Worm (Caenorhabditis elegans) whole organism, late embryonic: Measurements from ENCODE around the gene F40A3.2.

ENCODE experiments used
- C08G9.2 ChIP-seq: sonication (generic microtip); optimal IDR thresholded peaks from 2 replicates; lab custom pipeline; 2016; ENCODE audit warnings: mild to moderate bottlenecking, missing genetic modification characterization, moderate library complexity, missing compliant biosample characterization
- C38D4.7 ChIP-seq: fragments of 200-800 bp; sonication (Bioruptor generic); optimal IDR thresholded peaks from 2 replicates; lab custom pipeline; 2018; ENCODE audit warnings: mild to moderate bottlenecking, missing genetic modification characterization, moderate library complexity, missing compliant biosample characterization
- F13H6.1 ChIP-seq: sonication (generic microtip); optimal IDR thresholded peaks from 2 replicates; lab custom pipeline; 2016; ENCODE audit warnings: missing genetic modification characterization, missing compliant biosample characterization
- K02D7.2 ChIP-seq: sonication (generic microtip); optimal IDR thresholded peaks from 2 replicates; lab custom pipeline; 2017; ENCODE audit warnings: mild to moderate bottlenecking, missing genetic modification characterization, missing compliant biosample characterization
- T23F11.4 ChIP-seq: fragments of 200-800 bp; sonication (Bioruptor generic); optimal IDR thresholded peaks from 2 replicates; lab custom pipeline; 2018; ENCODE audit warnings: mild to moderate bottlenecking, missing genetic modification characterization, missing compliant biosample characterization
- ahr-1 ChIP-seq: sonication (generic microtip); optimal IDR thresholded peaks from 2 replicates; lab custom pipeline; 2016; ENCODE audit warnings: missing genetic modification characterization, missing compliant biosample characterization
- ceh-19 ChIP-seq: fragments of 200-800 bp; sonication (Bioruptor generic); optimal IDR thresholded peaks from 2 replicates; lab custom pipeline; 2018; ENCODE audit warnings: mild to moderate bottlenecking, missing genetic modification characterization, missing compliant biosample characterization
- dmd-4 ChIP-seq: sonication (generic microtip); optimal IDR thresholded peaks from 2 replicates; lab custom pipeline; 2016; ENCODE audit warnings: borderline replicate concordance, missing genetic modification characterization, missing compliant biosample characterization
- dve-1 ChIP-seq: sonication (generic microtip); optimal IDR thresholded peaks from 2 replicates; lab custom pipeline; 2017; ENCODE audit warnings: antibody characterized with exemption, mild to moderate bottlenecking, missing genetic modification characterization, missing compliant biosample characterization
- elt-2 ChIP-seq: sonication (generic microtip); optimal IDR thresholded peaks from 2 replicates; lab custom pipeline; 2016; ENCODE audit warnings: missing genetic modification reagents, missing genetic modification characterization, missing compliant biosample characterization
- lim-6 ChIP-seq: sonication (generic microtip); optimal IDR thresholded peaks from 2 replicates; lab custom pipeline; 2016; ENCODE audit warnings: missing genetic modification characterization, missing compliant biosample characterization
- mec-3 ChIP-seq: sonication (generic microtip); optimal IDR thresholded peaks from 2 replicates; lab custom pipeline; 2016; ENCODE audit warnings: borderline replicate concordance, missing genetic modification characterization, missing compliant biosample characterization
- nfya-1 ChIP-seq: sonication (generic microtip); optimal IDR thresholded peaks from 2 replicates; lab custom pipeline; 2017; ENCODE audit warnings: missing genetic modification characterization, mild to moderate bottlenecking, missing compliant biosample characterization, antibody characterized with exemption, moderate library complexity
- pag-3 ChIP-seq: sonication (generic microtip); optimal IDR thresholded peaks from 2 replicates; lab custom pipeline; 2016; ENCODE audit warnings: missing compliant biosample characterization, missing genetic modification characterization, borderline replicate concordance
- pat-9 ChIP-seq: fragments of 200-800 bp; sonication (Bioruptor generic); optimal IDR thresholded peaks from 2 replicates; lab custom pipeline; 2018; ENCODE audit warnings: mild to moderate bottlenecking, missing genetic modification characterization, moderate library complexity, missing compliant biosample characterization
- pqm-1 ChIP-seq: sonication (generic microtip); optimal IDR thresholded peaks from 2 replicates; lab custom pipeline; 2016; ENCODE audit warnings: missing genetic modification characterization, missing compliant biosample characterization
- sox-2 ChIP-seq: fragments of 200-800 bp; sonication (Bioruptor generic); IDR thresholded peaks from 2 replicates; pipeline ENCODE4 v1.3.6; 2022; ENCODE audit warnings: missing genetic modification reagents, missing genetic modification characterization, missing compliant biosample characterization
- syd-9 ChIP-seq: sonication (generic microtip); optimal IDR thresholded peaks from 2 replicates; lab custom pipeline; 2016; ENCODE audit warnings: mild to moderate bottlenecking, missing genetic modification characterization, moderate library complexity, missing compliant biosample characterization
- ttx-3 ChIP-seq: sonication (generic microtip); optimal IDR thresholded peaks from 2 replicates; lab custom pipeline; 2016; ENCODE audit warnings: missing genetic modification reagents, missing genetic modification characterization, missing compliant biosample characterization
- unc-3 ChIP-seq, 2 experiments: fragments of 200-800 bp in 1 of 2; sonication (Bioruptor generic) in 1 of 2; sonication (generic microtip) in 1 of 2; conservative IDR thresholded peaks in 1 of 2; optimal IDR thresholded peaks in 1 of 2; 2 replicates each; pipeline versions ENCODE4 v1.3.6 to Lab custom; 2016 to 2022; ENCODE audit warnings: missing compliant biosample characterization in 2 of 2, missing genetic modification characterization in 2 of 2, missing genetic modification reagents in 1 of 2
- unc-55 ChIP-seq: sonication (generic microtip); optimal IDR thresholded peaks from 2 replicates; lab custom pipeline; 2017; ENCODE audit warnings: missing biosample characterization, missing genetic modification reagents, missing genetic modification characterization

The F40A3.2 gene

ce11 chrV:7908431-7908830 lies 29.7 kb downstream of the F40A3.2 start:
- no peak for TF ChIP-seq ttx-3 (tag; lab: Kevin White, UChicago)
- TF ChIP-seq pqm-1 = no peak

ce11 chrV:7925483-7925882 lies 46.8 kb downstream of the F40A3.2 start, which contains the start of gene srsx-7:
TSS of gene srsx-7 (plus strand) at chrV:7925783.
- TF ChIP-seq pat-9 (tag; lab: Kevin White, UChicago) (no peak), dve-1 (tag; lab: Kevin White, UChicago) (no peak)

ce11 chrV:7926784-7927183 lies 48.1 kb downstream of the F40A3.2 start, which contains the start of gene srsx-6:
TSS of gene srsx-6 (plus strand) at chrV:7927084.
- no peak for TF ChIP-seq pag-3 (tag; lab: Kevin White, UChicago)
- TF ChIP-seq T23F11.4 (GFP tag; lab: Kevin White, UChicago) = no peak
- no peak for TF ChIP-seq syd-9 (tag; lab: Kevin White, UChicago)
- no peak for TF ChIP-seq K02D7.2 (tag; lab: Kevin White, UChicago)
- TF ChIP-seq unc-3 (GFP tag; conservative IDR thresholded peaks at IDR 0.05; lab: Robert Waterston, UW) = no peak
- no peak for TF ChIP-seq unc-3 (tag; optimal IDR thresholded peaks at IDR 0.05; lab: Kevin White, UChicago)
- TF ChIP-seq nfya-1 (tag; lab: Kevin White, UChicago) = no peak
- TF ChIP-seq C38D4.7 (GFP tag; lab: Kevin White, UChicago) = no peak
- TF ChIP-seq sox-2 = no peak
- no peak for TF ChIP-seq ahr-1 (tag; lab: Kevin White, UChicago)
- TF ChIP-seq mec-3 (tag; lab: Kevin White, UChicago) = no peak
- no peak for TF ChIP-seq dmd-4 (tag; lab: Kevin White, UChicago)
- TF ChIP-seq lim-6 (tag; lab: Kevin White, UChicago) = no peak

DNA sequence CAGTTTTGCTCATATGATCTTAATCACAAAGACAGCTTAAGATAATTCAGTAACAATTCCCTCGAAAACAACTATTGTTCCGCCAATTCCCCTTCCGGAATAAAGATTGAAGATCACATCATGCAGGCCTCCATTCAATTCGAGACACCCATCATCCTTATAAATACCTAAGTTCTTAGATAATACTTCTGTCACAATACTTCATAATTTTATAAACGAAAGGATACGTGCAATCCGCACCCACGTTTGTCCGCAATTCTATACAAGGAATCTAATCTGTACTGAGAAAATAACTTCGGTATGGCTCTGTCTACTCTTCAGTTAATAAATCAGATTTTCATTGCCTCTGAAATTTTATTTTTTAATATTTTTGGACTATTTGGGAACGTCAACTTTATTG lies 49.9 kb downstream of the F40A3.2 start, which contains the start of gene srsx-5:
srsx-5 (plus strand) TSS at position 301 of the 400 bp plus-strand sequence.
- no peak for TF ChIP-seq F13H6.1 (tag; lab: Kevin White, UChicago)
- TF ChIP-seq unc-55 (GFP tag; lab: Kevin White, UChicago) = no peak
- no peak for TF ChIP-seq ceh-19 (GFP tag; lab: Kevin White, UChicago)
- no peak for TF ChIP-seq C08G9.2 (tag; lab: Kevin White, UChicago)
- TF ChIP-seq elt-2 (tag; lab: Kevin White, UChicago) = no peak
